Fruit fly (Drosophila melanogaster): ENCODE data around the gene CG10300.

dm6 chr3R:23725711-23726349, 14.5 kb downstream of the CG10300 start:
- TF ChIP-seq Hr39 (GFP tag; optimal IDR thresholded peaks at IDR 0.05) = no peak
- no peak for TF ChIP-seq CG6163 (GFP tag; IDR thresholded peaks at IDR 0.05)
- no peak for TF ChIP-seq topi (GFP tag; optimal IDR thresholded peaks at IDR 0.05)
- no peak for TF ChIP-seq Smox (GFP tag; optimal IDR thresholded peaks at IDR 0.05)
- TF ChIP-seq eg (GFP tag; IDR thresholded peaks at IDR 0.05) = no peak
- no peak for TF ChIP-seq Sox102F (GFP tag; optimal IDR thresholded peaks at IDR 0.05)
- TF ChIP-seq lz (GFP tag; optimal IDR thresholded peaks at IDR 0.05) = no peak
